Fruit fly (Drosophila melanogaster): ENCODE results near the gene Rpt5.

- TF ChIP-seq CG8478 (optimal IDR thresholded peaks at IDR 0.05) (no peak), CTCF (optimal IDR thresholded peaks at IDR 0.05) (no peak)
Measured at dm6 chr3R:23767417-23767853, 14.8 kb downstream of the Rpt5 start, which contains the start of the genes CG10214 and CG10375.

Data from S2 (cell line).